Worm (Caenorhabditis elegans) whole organism, L4 larva: ENCODE results near the gene srh-187.

ENCODE experiments used
- dmd-6 ChIP-seq: fragments of 200-800 bp; sonication (Bioruptor generic); IDR thresholded peaks from 2 replicates; pipeline ENCODE4 v1.3.6; 2022; ENCODE audit warnings: missing genetic modification reagents, missing genetic modification characterization, missing compliant biosample characterization
- lin-13 ChIP-seq: fragments of 150-350 bp; optimal IDR thresholded peaks from 2 replicates; lab custom pipeline; 2014; ENCODE audit warnings: missing biosample characterization, missing genetic modification reagents, missing genetic modification characterization
- nhr-10 ChIP-seq: fragments of 150-350 bp; optimal IDR thresholded peaks from 2 replicates; lab custom pipeline; 2014; ENCODE audit warnings: missing biosample characterization, missing genetic modification characterization
- nhr-6 ChIP-seq: fragments of 150-350 bp; optimal IDR thresholded peaks from 2 replicates; lab custom pipeline; 2014; ENCODE audit warnings: missing biosample characterization, missing genetic modification characterization
- zip-11 ChIP-seq: fragments of 200-800 bp; sonication (Bioruptor generic); IDR thresholded peaks from 2 replicates; pipeline ENCODE4 v1.3.6; 2022; ENCODE audit warnings: missing genetic modification characterization, missing compliant biosample characterization

Gene srh-187

ce11 chrV:7288699-7289098, 51.0 kb downstream of the srh-187 start, which contains the start of gene C13A2.1:
C13A2.1 (plus strand) TSS chrV:7288999.
- no peak for TF ChIP-seq dmd-6
- TF ChIP-seq nhr-6 (tag; lab: Kevin White, UChicago): no peak
- TF ChIP-seq lin-13 (GFP tag; lab: Kevin White, UChicago): no peak
- TF ChIP-seq nhr-10 (tag; lab: Kevin White, UChicago): no peak
- TF ChIP-seq zip-11: no peak
